Worm (Caenorhabditis elegans): ENCODE results near the gene ncs-5.

ncs-5 gene

ce11 chrV:18786694-18787093 is 32.9 kb upstream of the ncs-5 start, which contains the start of gene Y17D7B.3:
TSS of gene Y17D7B.3 (minus strand) at chrV:18786794.
- TF ChIP-seq nhr-12 (tag; optimal IDR thresholded peaks at IDR 0.05) (no peak), alr-1 (tag; optimal IDR thresholded peaks at IDR 0.05) (no peak), ZK546.5 (tag; optimal IDR thresholded peaks at IDR 0.05) (no peak), egl-27 (tag; optimal IDR thresholded peaks at IDR 0.05) (no peak), aly-2 (tag; optimal IDR thresholded peaks at IDR 0.05) (no peak), ztf-4 (tag; optimal IDR thresholded peaks at IDR 0.05) (no peak), sma-9 (GFP tag; optimal IDR thresholded peaks at IDR 0.05) (no peak), sma-9 (tag; optimal IDR thresholded peaks at IDR 0.05) (no peak), elt-3 (tag; optimal IDR thresholded peaks at IDR 0.05) (no peak), gmeb-1 (tag; optimal IDR thresholded peaks at IDR 0.05) (no peak), nhr-237 (tag; optimal IDR thresholded peaks at IDR 0.05) (no peak), sma-3 (GFP tag; optimal IDR thresholded peaks at IDR 0.05) (no peak), ceh-16 (tag; optimal IDR thresholded peaks at IDR 0.05) (no peak), nhr-6 (tag; optimal IDR thresholded peaks at IDR 0.05) (no peak), skn-1 (tag; optimal IDR thresholded peaks at IDR 0.05) (no peak)

- TF ChIP-seq sem-4 (tag; optimal IDR thresholded peaks at IDR 0.05) (no peak), skn-1 (tag; optimal IDR thresholded peaks at IDR 0.05) (no peak), fos-1 (tag; optimal IDR thresholded peaks at IDR 0.05) (peak; percentile 73), snpc-4 (tag; optimal IDR thresholded peaks at IDR 0.05) (no peak)
These were observed 32.1 kb upstream of the ncs-5 start, which contains the start of gene Y17D7B.2 for ce11 chrV:18787417-18787918. TSS of gene Y17D7B.2 (plus strand) at chrV:18787739.

ce11 chrV:18790658-18791057 is 28.9 kb upstream of the ncs-5 start, which contains the start of gene nhr-231:
TSS of gene nhr-231 (plus strand) at chrV:18790958.
- TF ChIP-seq ztf-11 (tag; optimal IDR thresholded peaks at IDR 0.05) (no peak), fos-1 (tag; optimal IDR thresholded peaks at IDR 0.05) (peak; percentile 34)

DNA sequence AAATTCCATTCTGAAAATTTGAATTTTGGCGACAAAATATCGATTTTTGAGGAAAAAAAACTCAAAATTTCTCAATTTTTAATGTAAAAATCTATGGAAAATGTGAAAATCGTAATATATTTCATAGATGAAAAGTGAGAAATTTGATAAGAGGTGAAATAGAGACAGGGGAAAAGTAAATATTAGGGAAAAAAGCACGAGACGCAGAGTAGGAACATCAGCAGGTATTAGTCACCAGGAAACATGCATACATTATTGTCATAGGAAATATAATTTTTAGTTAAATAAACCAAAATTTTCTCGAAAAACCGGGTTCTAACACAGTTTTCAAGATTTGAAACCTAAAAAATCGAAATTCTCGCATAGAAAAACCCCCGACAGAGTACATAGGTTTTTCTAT is 18.8 kb upstream of the ncs-5 start, which contains the start of gene nhr-170:
nhr-170 (minus strand) TSS at position 16 of the 400 bp plus-strand sequence.
- TF ChIP-seq R02D3.7 (tag; optimal IDR thresholded peaks at IDR 0.05) (no peak), ceh-16 (tag; optimal IDR thresholded peaks at IDR 0.05) (no peak), nhr-129 (tag; optimal IDR thresholded peaks at IDR 0.05) (no peak), fos-1 (tag; optimal IDR thresholded peaks at IDR 0.05) (peak; percentile 81), C34F6.9 (tag; optimal IDR thresholded peaks at IDR 0.05) (no peak), sma-9 (GFP tag; optimal IDR thresholded peaks at IDR 0.05) (no peak), sma-9 (tag; optimal IDR thresholded peaks at IDR 0.05) (no peak)

DNA sequence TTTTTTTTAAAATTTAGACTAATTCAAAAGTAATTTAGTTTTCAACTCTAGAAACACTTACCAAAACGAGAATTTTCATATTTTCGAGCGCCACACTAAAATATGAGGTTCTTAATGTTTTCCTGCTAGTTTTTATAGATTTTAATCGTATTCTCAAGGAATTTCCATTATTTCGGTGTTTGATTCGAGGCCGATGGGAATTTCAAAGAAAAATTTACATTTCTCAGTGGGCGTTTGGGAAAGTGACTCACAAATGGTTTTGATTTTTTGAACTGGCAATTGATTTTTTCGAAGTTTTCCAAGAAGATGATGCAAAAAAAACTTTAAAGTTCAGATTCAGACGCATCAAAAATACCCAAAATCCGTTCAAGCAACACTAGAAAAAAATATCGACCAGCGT is 17.5 kb upstream of the ncs-5 start, which contains the start of gene C54E10.11:
C54E10.11 (minus strand) TSS at position 101 of the 400 bp plus-strand sequence.
- TF ChIP-seq unc-55 (GFP tag; optimal IDR thresholded peaks at IDR 0.05) (no peak), zag-1 (tag; optimal IDR thresholded peaks at IDR 0.05) (no peak), ceh-16 (tag; optimal IDR thresholded peaks at IDR 0.05) (no peak), crh-2 (tag; optimal IDR thresholded peaks at IDR 0.05) (no peak)

- TF ChIP-seq unc-62 (GFP tag; optimal IDR thresholded peaks at IDR 0.05) (no peak), mab-5 (tag; optimal IDR thresholded peaks at IDR 0.05) (no peak), ztf-1 (GFP tag; conservative IDR thresholded peaks at IDR 0.05) (no peak), nhr-77 (tag; optimal IDR thresholded peaks at IDR 0.05) (no peak), lin-13 (GFP tag; optimal IDR thresholded peaks at IDR 0.05) (no peak), ceh-16 (tag; optimal IDR thresholded peaks at IDR 0.05) (no peak), ztf-4 (tag; optimal IDR thresholded peaks at IDR 0.05) (no peak), R02D3.7 (tag; optimal IDR thresholded peaks at IDR 0.05) (no peak), skn-1 (tag; optimal IDR thresholded peaks at IDR 0.05) (no peak), lin-11 (tag; optimal IDR thresholded peaks at IDR 0.05) (no peak), lin-39 (tag; optimal IDR thresholded peaks at IDR 0.05) (no peak), unc-39 (tag; optimal IDR thresholded peaks at IDR 0.05) (no peak), sem-4 (tag; optimal IDR thresholded peaks at IDR 0.05) (no peak), nhr-10 (tag; optimal IDR thresholded peaks at IDR 0.05) (no peak), peb-1 (tag; optimal IDR thresholded peaks at IDR 0.05) (no peak), mdl-1 (tag; optimal IDR thresholded peaks at IDR 0.05) (no peak), blmp-1 (tag; optimal IDR thresholded peaks at IDR 0.05; ENCODE audit: insufficient read depth) (no peak), aly-2 (tag; optimal IDR thresholded peaks at IDR 0.05) (no peak)
These were observed 16.3 kb upstream of the ncs-5 start, which contains the start of gene C54E10.10 for ce11 chrV:18803260-18803659. TSS of gene C54E10.10 (minus strand) at chrV:18803360.

Data from whole organism, L2 larva.